Fruit fly (Drosophila melanogaster) whole organism, embryonic: ENCODE data around the gene Inx3.
A peak's percentile ranks its signal among the peaks of the same experiment; 100 is the strongest.

ENCODE experiments used
- B-H2 ChIP-seq: fragments of 200-800 bp; sonication (Bioruptor generic); optimal IDR thresholded peaks from 2 replicates; lab custom pipeline; 2018; ENCODE audit warnings: missing biosample characterization, mild to moderate bottlenecking, missing genetic modification characterization
- CG1024 ChIP-seq: fragments of 200-800 bp; sonication (Bioruptor generic); IDR thresholded peaks from 2 replicates; pipeline ENCODE4 v1.3.6; 2022; ENCODE audit warnings: missing biosample characterization, missing genetic modification characterization
- CG12104 ChIP-seq: fragments of 200-800 bp; sonication (Bioruptor generic); optimal IDR thresholded peaks from 3 replicates; lab custom pipeline; 2016; ENCODE audit warnings: missing biosample characterization, missing genetic modification characterization
- CG16813 ChIP-seq: fragments of 200-800 bp; sonication (Bioruptor generic); IDR thresholded peaks from 3 replicates; pipeline ENCODE4 v1.3.6; 2022; ENCODE audit warnings: missing biosample characterization, missing genetic modification characterization; ENCODE audit not compliant: partially characterized antibody
- CG16863 ChIP-seq: fragments of 200-800 bp; sonication (Bioruptor generic); optimal IDR thresholded peaks from 3 replicates; lab custom pipeline; 2016; ENCODE audit warnings: missing biosample characterization, missing genetic modification characterization
- CG18476 ChIP-seq: fragments of 200-800 bp; sonication (Bioruptor generic); optimal IDR thresholded peaks from 2 replicates; lab custom pipeline; 2016; ENCODE audit warnings: missing biosample characterization, mild to moderate bottlenecking, missing genetic modification characterization
- CG2120 ChIP-seq: fragments of 200-800 bp; sonication (Bioruptor generic); optimal IDR thresholded peaks from 3 replicates; lab custom pipeline; 2016; ENCODE audit warnings: missing biosample characterization, missing genetic modification characterization
- CG32767 ChIP-seq: fragments of 200-800 bp; sonication (Bioruptor generic); IDR thresholded peaks from 2 replicates; pipeline ENCODE4 v1.3.6; 2022; ENCODE audit warnings: missing biosample characterization, missing genetic modification characterization
- CG3281 ChIP-seq: fragments of 200-800 bp; sonication (Bioruptor generic); optimal IDR thresholded peaks from 3 replicates; lab custom pipeline; 2017; ENCODE audit warnings: missing biosample characterization, mild to moderate bottlenecking, missing genetic modification characterization
- CG4328 ChIP-seq: fragments of 200-800 bp; sonication (Bioruptor generic); optimal IDR thresholded peaks from 3 replicates; lab custom pipeline; 2017; ENCODE audit warnings: missing biosample characterization, missing genetic modification reagents, missing genetic modification characterization
- CG4424 ChIP-seq: fragments of 200-800 bp; sonication (Bioruptor generic); optimal IDR thresholded peaks from 3 replicates; lab custom pipeline; 2016; ENCODE audit warnings: missing biosample characterization, missing genetic modification characterization
- CG7745 ChIP-seq: fragments of 200-800 bp; sonication (Bioruptor generic); optimal IDR thresholded peaks from 2 replicates; lab custom pipeline; 2018; ENCODE audit warnings: missing biosample characterization, mild to moderate bottlenecking, missing genetic modification characterization, moderate library complexity
- CG7963 ChIP-seq: fragments of 200-800 bp; sonication (Bioruptor generic); IDR thresholded peaks from 3 replicates; pipeline ENCODE4 v1.3.6; 2022; ENCODE audit warnings: missing biosample characterization, missing genetic modification characterization; ENCODE audit not compliant: partially characterized antibody
- CG7987 ChIP-seq: fragments of 200-800 bp; sonication (Bioruptor generic); optimal IDR thresholded peaks from 2 replicates; lab custom pipeline; 2018; ENCODE audit warnings: missing biosample characterization, mild to moderate bottlenecking, missing genetic modification characterization, moderate library complexity
- CG8924 ChIP-seq: fragments of 200-800 bp; optimal IDR thresholded peaks from 3 replicates; lab custom pipeline; 2019; ENCODE audit warnings: missing biosample characterization, mild to moderate bottlenecking, missing genetic modification characterization, moderate library complexity
- D ChIP-seq, 2 experiments: fragments of 200-800 bp in 1 of 2; fragments of >200 bp in 1 of 2; sonication (Bioruptor generic) in 1 of 2; optimal IDR thresholded peaks; 2 replicates in 1 of 2; 3 replicates in 1 of 2; lab custom pipeline; 2017; ENCODE audit warnings: mild to moderate bottlenecking in 1 of 2, missing biosample characterization in 1 of 2, missing genetic modification characterization in 1 of 2, missing genetic modification reagents in 1 of 2
- GATAe ChIP-seq: fragments of 200-800 bp; sonication (Bioruptor generic); conservative IDR thresholded peaks from 2 replicates; pipeline ENCODE4 v1.3.6; 2022; ENCODE audit warnings: missing biosample characterization, missing genetic modification characterization
- Gug ChIP-seq: fragments of 200-800 bp; sonication (Bioruptor generic); IDR thresholded peaks from 4 replicates; pipeline ENCODE4 v1.3.6; 2022; ENCODE audit warnings: missing biosample characterization, missing genetic modification characterization
- HmgD ChIP-seq: fragments of 200-800 bp; sonication (Bioruptor generic); optimal IDR thresholded peaks from 3 replicates; lab custom pipeline; 2016; ENCODE audit warnings: missing biosample characterization, missing genetic modification characterization
- HmgZ ChIP-seq: fragments of 200-800 bp; sonication (Bioruptor generic); optimal IDR thresholded peaks from 2 replicates; lab custom pipeline; 2018; ENCODE audit warnings: missing biosample characterization, mild to moderate bottlenecking, missing genetic modification characterization
- Med ChIP-seq: fragments of 200-800 bp; sonication (Bioruptor generic); peaks from one replicate; lab custom pipeline; 2016; ENCODE audit warnings: missing biosample characterization, missing genetic modification characterization, mild to moderate bottlenecking, inconsistent platforms, moderate library complexity
- Nf-YA ChIP-seq: fragments of 200-800 bp; sonication (Bioruptor generic); IDR thresholded peaks from 2 replicates; pipeline ENCODE4 v1.3.6; 2022; ENCODE audit warnings: missing biosample characterization, missing genetic modification characterization
- NfI ChIP-seq: fragments of 200-800 bp; sonication (Bioruptor generic); optimal IDR thresholded peaks from 3 replicates; lab custom pipeline; 2018; ENCODE audit warnings: missing biosample characterization, mild to moderate bottlenecking, missing genetic modification characterization, moderate library complexity
- TFAM ChIP-seq: fragments of 200-800 bp; sonication (Bioruptor generic); optimal IDR thresholded peaks from 2 replicates; lab custom pipeline; 2017; ENCODE audit warnings: missing biosample characterization, missing genetic modification characterization, inconsistent platforms
- Xrp1 ChIP-seq: fragments of 200-800 bp; sonication (Bioruptor generic); IDR thresholded peaks from 2 replicates; pipeline ENCODE4 v1.3.6; 2022; ENCODE audit warnings: missing biosample characterization, missing genetic modification characterization
- al ChIP-seq: fragments of 200-800 bp; sonication (Bioruptor generic); IDR thresholded peaks from 2 replicates; pipeline ENCODE4 v1.3.6; 2022; ENCODE audit warnings: missing biosample characterization, missing genetic modification characterization
- ara ChIP-seq: fragments of 200-800 bp; sonication (Bioruptor generic); IDR thresholded peaks from 2 replicates; pipeline ENCODE4 v1.3.6; 2022; ENCODE audit warnings: missing biosample characterization, missing genetic modification characterization
- crol ChIP-seq: fragments of 200-800 bp; sonication (Bioruptor generic); IDR thresholded peaks from 2 replicates; pipeline ENCODE4 v1.3.6; 2022; ENCODE audit warnings: missing biosample characterization, missing genetic modification characterization
- dimm ChIP-seq: fragments of 200-800 bp; sonication (Bioruptor generic); IDR thresholded peaks from 2 replicates; pipeline ENCODE4 v1.3.6; 2022; ENCODE audit warnings: missing biosample characterization, missing genetic modification characterization
- dmrt11E ChIP-seq: fragments of 200-800 bp; sonication (Bioruptor generic); optimal IDR thresholded peaks from 3 replicates; lab custom pipeline; 2018; ENCODE audit warnings: missing biosample characterization, mild to moderate bottlenecking, missing genetic modification characterization, moderate library complexity
- ewg ChIP-seq: fragments of 200-800 bp; sonication (Bioruptor generic); optimal IDR thresholded peaks from 3 replicates; lab custom pipeline; 2017; ENCODE audit warnings: mild to moderate bottlenecking, missing biosample characterization, missing genetic modification reagents, missing genetic modification characterization
- exex ChIP-seq: fragments of 200-800 bp; sonication (Bioruptor generic); optimal IDR thresholded peaks from 4 replicates; lab custom pipeline; 2018; ENCODE audit warnings: missing biosample characterization, mild to moderate bottlenecking, missing genetic modification characterization, moderate library complexity
- jigr1 ChIP-seq: fragments of 200-800 bp; sonication (Bioruptor generic); IDR thresholded peaks from 3 replicates; pipeline ENCODE4 v1.3.6; 2022; ENCODE audit warnings: missing biosample characterization, missing genetic modification characterization
- mirr ChIP-seq: fragments of 200-800 bp; sonication (Bioruptor generic); optimal IDR thresholded peaks from 3 replicates; lab custom pipeline; 2018; ENCODE audit warnings: missing biosample characterization, mild to moderate bottlenecking, missing genetic modification characterization
- org-1 ChIP-seq: fragments of 200-800 bp; sonication (Bioruptor generic); optimal IDR thresholded peaks from 2 replicates; lab custom pipeline; 2017; ENCODE audit warnings: missing biosample characterization, missing genetic modification characterization
- pb ChIP-seq: fragments of 200-800 bp; sonication (Bioruptor generic); optimal IDR thresholded peaks from 3 replicates; lab custom pipeline; 2016; ENCODE audit warnings: missing biosample characterization, missing genetic modification characterization
- pnt ChIP-seq: fragments of 200-800 bp; sonication (Bioruptor generic); optimal IDR thresholded peaks from 3 replicates; lab custom pipeline; 2016; ENCODE audit warnings: missing biosample characterization, missing genetic modification characterization
- sd ChIP-seq: fragments of 200-800 bp; sonication (Bioruptor generic); optimal IDR thresholded peaks from 3 replicates; lab custom pipeline; 2018; ENCODE audit warnings: missing biosample characterization, mild to moderate bottlenecking, missing genetic modification characterization, moderate library complexity
- sens ChIP-seq: fragments of 200-800 bp; sonication (Bioruptor generic); peaks from one replicate; lab custom pipeline; 2016; ENCODE audit warnings: missing biosample characterization, missing genetic modification characterization
- sens-2 ChIP-seq: fragments of 200-800 bp; sonication (Bioruptor generic); IDR thresholded peaks from 2 replicates; pipeline ENCODE4 v1.3.6; 2022; ENCODE audit warnings: missing biosample characterization, missing genetic modification characterization
- sima ChIP-seq: fragments of 200-800 bp; sonication (Bioruptor generic); optimal IDR thresholded peaks from 2 replicates; lab custom pipeline; 2016; ENCODE audit warnings: missing biosample characterization, missing genetic modification characterization
- tll ChIP-seq, 2 experiments: fragments of 200-800 bp in 1 of 2; fragments of >200 bp in 1 of 2; sonication (Bioruptor generic) in 1 of 2; optimal IDR thresholded peaks; 2 replicates each; lab custom pipeline; 2017 to 2019; ENCODE audit warnings: missing biosample characterization in 2 of 2, missing genetic modification characterization in 2 of 2, mild to moderate bottlenecking in 1 of 2, moderate library complexity in 1 of 2

The Inx3 gene

DNA sequence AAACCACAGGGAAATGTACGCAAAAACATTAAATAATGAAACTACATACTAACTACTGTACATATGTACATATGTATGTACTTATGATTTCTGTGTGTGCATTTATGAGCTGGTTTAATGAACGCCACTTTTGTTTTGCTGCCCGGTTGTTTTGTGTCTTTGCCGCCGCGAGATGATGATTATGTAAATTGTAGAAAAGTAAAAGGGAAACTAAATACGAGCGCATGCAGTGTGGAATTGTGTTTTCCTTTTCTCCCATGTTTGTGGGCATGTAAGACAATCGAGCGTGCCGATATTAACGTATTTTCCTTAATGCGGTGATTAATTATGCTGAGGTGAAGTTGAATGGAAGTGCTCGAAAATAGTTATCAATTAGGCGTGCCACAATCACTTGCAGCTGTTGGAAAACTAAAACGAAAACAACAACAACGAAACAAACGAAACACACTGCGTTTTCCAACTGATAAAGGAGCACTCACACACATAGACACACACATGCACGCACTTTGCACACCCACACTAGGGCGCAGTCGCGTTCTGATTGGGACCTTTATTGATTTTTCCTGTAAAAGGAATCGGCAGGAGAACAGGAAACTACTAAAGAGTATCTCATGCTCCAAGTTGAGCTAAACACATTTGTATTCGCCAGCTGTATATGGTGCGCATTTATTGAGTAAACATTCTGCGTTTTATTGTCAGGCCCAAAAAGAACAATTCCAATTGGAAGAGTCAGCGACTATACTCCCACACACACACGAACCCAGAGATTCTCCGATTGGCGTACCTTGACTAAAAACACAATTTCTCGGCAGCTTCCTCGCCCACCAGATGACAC lies 15.3 kb downstream of the Inx3 start (continued):
- TF ChIP-seq CG7963 (GFP tag; lab: Robert Waterston, UW) = 0 out of 3 replicates have a peak, but pooled peaks have one; percentile 15
- peak; percentile 15 for TF ChIP-seq HmgD
- TF ChIP-seq CG32767 (GFP tag; lab: Robert Waterston, UW) = 0 out of 2 replicates have a peak, but pooled peaks have one; percentile 30
- TF ChIP-seq D (optimal IDR thresholded peaks at IDR 0.05; lab: Kevin White, UChicago) = peak; percentile 55
- no peak for TF ChIP-seq D (GFP tag; optimal IDR thresholded peaks at IDR 0.05; lab: Kevin White, UChicago)

DNA sequence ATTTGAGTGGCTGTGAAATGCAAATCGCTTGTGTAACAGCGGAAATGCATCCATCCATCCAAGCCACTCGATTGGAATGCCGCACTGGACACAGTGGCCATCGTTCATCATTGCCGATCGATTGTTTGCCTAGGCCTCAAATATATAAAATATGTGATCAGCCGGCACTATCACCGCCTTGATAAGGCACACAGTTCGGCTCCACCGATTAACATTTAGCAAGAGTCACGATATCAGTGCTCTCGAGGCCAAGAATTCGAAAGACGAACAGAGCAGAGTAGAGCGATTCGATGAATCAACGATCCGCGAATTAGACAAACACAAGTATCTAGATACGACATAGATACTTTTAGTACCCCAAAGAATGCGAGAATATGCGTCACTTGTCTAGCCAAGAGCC lies 16.9 kb downstream of the Inx3 start:
- TF ChIP-seq CG7987 (GFP tag; lab: Kevin White, UChicago) = no peak
- TF ChIP-seq org-1 (GFP tag; lab: Kevin White, UChicago) = no peak
- TF ChIP-seq HmgZ (tag; lab: Kevin White, UChicago) = peak; percentile 1
- peak; percentile 79 for TF ChIP-seq exex (tag; lab: Kevin White, UChicago)
- no peak for TF ChIP-seq dimm (GFP tag; lab: Robert Waterston, UW)
- peak; percentile 51; the same call in 1 of the 2 replicates for TF ChIP-seq GATAe (GFP tag; lab: Robert Waterston, UW)
- TF ChIP-seq CG12104 (GFP tag; lab: Kevin White, UChicago) = no peak
- TF ChIP-seq Med (GFP tag; lab: Kevin White, UChicago) = peak; percentile 52
- TF ChIP-seq pb (GFP tag; lab: Kevin White, UChicago) = no peak
- no peak for TF ChIP-seq jigr1 (GFP tag; lab: Robert Waterston, UW)
- TF ChIP-seq sd (tag; lab: Kevin White, UChicago) = peak; percentile 84
- TF ChIP-seq ara (GFP tag; lab: Robert Waterston, UW) = no peak
- peak; percentile 45 for TF ChIP-seq mirr (GFP tag; lab: Kevin White, UChicago)
- no peak for TF ChIP-seq pnt (GFP tag; lab: Kevin White, UChicago)
- TF ChIP-seq, all 482 proteins: peak for 6

DNA sequence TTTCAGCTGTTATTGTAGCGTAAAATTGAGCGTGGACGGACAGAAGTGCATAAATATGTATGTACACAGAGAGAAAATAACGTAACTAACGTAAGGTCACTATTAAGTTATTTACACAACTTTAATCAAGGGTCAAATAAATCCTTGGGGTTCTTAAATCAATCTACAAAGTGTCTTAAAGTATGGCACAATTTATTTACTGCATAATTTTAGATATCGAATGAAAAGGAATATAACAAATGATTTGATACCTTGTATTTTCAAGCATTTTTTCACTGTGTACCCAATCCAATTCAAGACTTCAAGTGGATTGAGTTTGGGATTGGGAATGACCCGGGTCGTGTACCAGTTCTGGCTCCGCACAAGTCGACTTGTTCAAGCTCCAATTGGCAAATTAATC lies 17.3 kb downstream of the Inx3 start:
- TF ChIP-seq CG1024 (GFP tag; lab: Robert Waterston, UW) (no peak), CG16813 (GFP tag; lab: Robert Waterston, UW) (no peak), Xrp1 (GFP tag; lab: Robert Waterston, UW) (0 out of 2 replicates have a peak, but pooled peaks have one; percentile 15), CG8924 (tag; lab: Kevin White, UChicago) (no peak), sima (GFP tag; lab: Kevin White, UChicago) (no peak), sens (GFP tag; lab: Kevin White, UChicago) (peak; percentile 45), Gug (GFP tag; lab: Robert Waterston, UW) (no peak), dmrt11E (peak; percentile 7)

- TF ChIP-seq tll (GFP tag; optimal IDR thresholded peaks at IDR 0.05; lab: Kevin White, UChicago) (no peak), TFAM (GFP tag; lab: Kevin White, UChicago) (no peak), B-H2 (no peak), Nf-YA (no peak), NfI (GFP tag; lab: Kevin White, UChicago) (no peak), CG4328 (GFP tag; lab: Kevin White, UChicago) (no peak), ewg (GFP tag; lab: Kevin White, UChicago) (no peak), CG3281 (GFP tag; lab: Kevin White, UChicago) (no peak), CG18476 (GFP tag; lab: Kevin White, UChicago) (no peak), CG7745 (no peak), Xrp1 (GFP tag; lab: Robert Waterston, UW) (no peak), CG4424 (GFP tag; lab: Kevin White, UChicago) (no peak), al (GFP tag; lab: Robert Waterston, UW) (no peak), crol (GFP tag; lab: Robert Waterston, UW) (no peak), CG16863 (no peak), sens-2 (GFP tag; lab: Robert Waterston, UW) (no peak), CG2120 (GFP tag; lab: Kevin White, UChicago) (no peak)
These were observed 18.7 kb downstream of the Inx3 start for dm6 chr3R:28840620-28841019.
